Fruit fly (Drosophila melanogaster) whole organism, wandering third instar larva: Measurements from ENCODE around the gene CG3040.

Source experiments
- HLH106 ChIP-seq: fragments of 200-800 bp; optimal IDR thresholded peaks from 3 replicates; lab custom pipeline; 2019; ENCODE audit warnings: missing biosample characterization, mild to moderate bottlenecking, missing genetic modification characterization, moderate library complexity
- Hr78 ChIP-seq: fragments of >200 bp; optimal IDR thresholded peaks from 2 replicates; lab custom pipeline; 2017; ENCODE audit warnings: missing biosample characterization, missing genetic modification characterization
- OdsH ChIP-seq: fragments of 200-800 bp; sonication (Bioruptor generic); optimal IDR thresholded peaks from 2 replicates; lab custom pipeline; 2016; ENCODE audit warnings: missing biosample characterization, mild to moderate bottlenecking, missing genetic modification characterization
- Sp1 ChIP-seq: fragments of 200-800 bp; sonication (Bioruptor generic); optimal IDR thresholded peaks from 3 replicates; lab custom pipeline; 2019; ENCODE audit warnings: missing biosample characterization, mild to moderate bottlenecking, missing genetic modification characterization, moderate library complexity
- dmrt93B ChIP-seq: fragments of 200-800 bp; sonication (Bioruptor generic); optimal IDR thresholded peaks from 2 replicates; lab custom pipeline; 2018; ENCODE audit warnings: missing biosample characterization, mild to moderate bottlenecking, missing genetic modification characterization
- h ChIP-seq: fragments of 200-800 bp; sonication (Bioruptor generic); optimal IDR thresholded peaks from 3 replicates; lab custom pipeline; 2016; ENCODE audit warnings: missing biosample characterization, mild to moderate bottlenecking, missing genetic modification characterization
- psq ChIP-seq: fragments of 200-800 bp; sonication (Bioruptor generic); optimal IDR thresholded peaks from 3 replicates; lab custom pipeline; 2017; ENCODE audit warnings: missing biosample characterization, mild to moderate bottlenecking, missing genetic modification characterization, moderate library complexity
- usp ChIP-seq: fragments of >200 bp; optimal IDR thresholded peaks from 2 replicates; lab custom pipeline; 2017; ENCODE audit warnings: missing biosample characterization, missing genetic modification characterization

DNA sequence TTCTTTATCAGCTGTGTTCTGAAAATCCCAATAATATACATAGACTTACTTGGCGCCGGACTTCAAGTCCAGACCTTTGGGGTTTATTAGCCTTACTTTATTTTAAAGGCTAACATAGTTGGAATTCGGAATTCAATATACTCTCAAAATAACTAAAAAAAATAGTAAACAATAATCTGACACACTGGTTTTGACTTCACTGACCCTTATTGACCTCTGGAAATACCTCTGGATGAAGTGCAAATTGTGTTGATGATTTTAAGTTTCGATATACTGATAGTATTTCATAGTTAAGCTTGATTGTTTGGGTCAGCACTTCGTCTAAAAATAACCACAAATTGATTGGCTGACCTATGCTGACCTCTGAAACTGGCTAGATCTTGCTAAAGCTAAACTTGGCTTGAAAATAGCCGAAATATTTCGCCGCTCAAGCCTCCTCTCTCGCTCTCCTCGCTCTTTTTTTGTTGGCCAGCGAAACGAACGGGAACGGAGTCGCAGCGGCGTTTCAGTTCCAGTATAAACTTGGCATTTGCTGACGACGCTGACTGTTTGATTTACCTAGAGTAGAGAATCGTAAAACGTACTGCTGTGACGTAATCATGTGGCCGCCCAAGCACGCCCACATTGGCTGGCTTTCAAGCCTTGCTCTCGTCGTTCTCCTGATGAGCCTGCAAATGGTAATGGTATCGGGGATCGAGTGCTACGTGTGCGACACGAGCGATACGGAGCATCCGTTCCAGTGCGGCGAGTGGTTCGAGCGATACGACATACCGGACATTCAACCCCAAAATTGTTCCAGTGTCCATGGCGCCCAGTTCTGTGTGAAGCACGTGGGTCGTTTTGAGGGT, 13.0 kb upstream of the CG3040 start, which contains the start of gene bou:
- TF ChIP-seq psq (GFP tag; lab: Kevin White, UChicago) (no peak), h (GFP tag; lab: Kevin White, UChicago) (no peak), HLH106 (tag; lab: Kevin White, UChicago) (no peak), dmrt93B (no peak), Sp1 (GFP tag; lab: Kevin White, UChicago) (no peak), usp (GFP tag; lab: Kevin White, UChicago) (no peak), OdsH (GFP tag; lab: Kevin White, UChicago) (no peak), Hr78 (GFP tag; lab: Kevin White, UChicago) (no peak)
